Worm (Caenorhabditis elegans) whole organism, L4/young adult: ENCODE measurements around the gene C29A12.22.

Experiments used
- W03F9.2 ChIP-seq: fragments of 150-350 bp; optimal IDR thresholded peaks from 2 replicates; lab custom pipeline; 2014; ENCODE audit warnings: missing biosample characterization, missing genetic modification characterization
- him-1 ChIP-seq: sonication (generic microtip); optimal IDR thresholded peaks from 2 replicates; lab custom pipeline; 2016; ENCODE audit warnings: missing genotype, missing genetic modification reagents, missing genetic modification characterization, missing compliant biosample characterization

ce11 chrV:10834682-10835219, 22.9 kb downstream of the C29A12.22 start:
- TF ChIP-seq him-1 (tag; lab: Kevin White, UChicago) (no peak), W03F9.2 (no peak)
